Fruit fly (Drosophila melanogaster): ENCODE results near the gene Unc-76.
A peak's percentile ranks its signal among the peaks of the same experiment; 100 is the strongest.

The Unc-76 gene

dm6 chrX:2137587-2138341 is 57.4 kb downstream of the Unc-76 start (continued):
- TF ChIP-seq br (optimal IDR thresholded peaks at IDR 0.05) (no peak), CG4282 (GFP tag; optimal IDR thresholded peaks at IDR 0.05) (peak; percentile 91), kay (GFP tag; optimal IDR thresholded peaks at IDR 0.05) (peak; percentile 94), tgo (GFP tag; IDR thresholded peaks at IDR 0.05) (peak; percentile 99), vnd (GFP tag; IDR thresholded peaks at IDR 0.05; ENCODE audit: partially characterized antibody) (peak; percentile 80), Hand (GFP tag; optimal IDR thresholded peaks at IDR 0.05) (peak; percentile 100), CG6683 (GFP tag; optimal IDR thresholded peaks at IDR 0.05) (peak; percentile 99), HLH4C (GFP tag; IDR thresholded peaks at IDR 0.05; ENCODE audit: partially characterized antibody) (peak; percentile 69; the same call in 2 of the 3 replicates), CG10209 (GFP tag; optimal IDR thresholded peaks at IDR 0.05) (peak; percentile 99), Dp (GFP tag; optimal IDR thresholded peaks at IDR 0.05) (peak; percentile 8), CG4820 (GFP tag; optimal IDR thresholded peaks at IDR 0.05) (peak; percentile 98), bcd (GFP tag; optimal IDR thresholded peaks at IDR 0.05) (peak; percentile 99), CG11456 (GFP tag; IDR thresholded peaks at IDR 0.05) (peak; percentile 98), pho (GFP tag; optimal IDR thresholded peaks at IDR 0.05) (peak; percentile 96), CG4424 (GFP tag; optimal IDR thresholded peaks at IDR 0.05) (peak; percentile 99), sr (GFP tag; IDR thresholded peaks at IDR 0.05) (peak; percentile 81; the same call in 2 of the 3 replicates), ERR (GFP tag; optimal IDR thresholded peaks at IDR 0.05) (peak; percentile 94), dmrt11E (tag; optimal IDR thresholded peaks at IDR 0.05) (peak; percentile 100), CG11398 (GFP tag; optimal IDR thresholded peaks at IDR 0.05) (peak; percentile 67), mam (GFP tag; optimal IDR thresholded peaks at IDR 0.05) (peak; percentile 94), Vsx1 (GFP tag; optimal IDR thresholded peaks at IDR 0.05) (peak; percentile 97), z (GFP tag; IDR thresholded peaks at IDR 0.05) (peak; percentile 79), sc (optimal IDR thresholded peaks at IDR 0.05) (no peak), sc (GFP tag; optimal IDR thresholded peaks at IDR 0.05) (peak; percentile 98), HmgD (GFP tag; optimal IDR thresholded peaks at IDR 0.05) (peak; percentile 42), Ada2b (GFP tag; IDR thresholded peaks at IDR 0.05) (peak; percentile 99), zfh2 (GFP tag; optimal IDR thresholded peaks at IDR 0.05) (peak; percentile 94), fd102C (GFP tag; optimal IDR thresholded peaks at IDR 0.05) (peak; percentile 97), CG13775 (GFP tag; optimal IDR thresholded peaks at IDR 0.05) (peak; percentile 98), Sin3A (optimal IDR thresholded peaks at IDR 0.05) (no peak), sob (GFP tag; IDR thresholded peaks at IDR 0.05) (peak; percentile 99), nerfin-1 (tag; optimal IDR thresholded peaks at IDR 0.05) (peak; percentile 99), CG7839 (tag; optimal IDR thresholded peaks at IDR 0.05) (peak; percentile 99), yki (optimal IDR thresholded peaks at IDR 0.05) (no peak), Mad (GFP tag; optimal IDR thresholded peaks at IDR 0.05) (peak; percentile 95), CG17568 (GFP tag; optimal IDR thresholded peaks at IDR 0.05) (peak; percentile 99), CG12769 (tag; optimal IDR thresholded peaks at IDR 0.05) (peak; percentile 93), CG15514 (GFP tag; optimal IDR thresholded peaks at IDR 0.05) (peak; percentile 95), cad (GFP tag; optimal IDR thresholded peaks at IDR 0.05) (no peak), Hr39 (optimal IDR thresholded peaks at IDR 0.05) (no peak), Asciz (GFP tag; optimal IDR thresholded peaks at IDR 0.05) (peak; percentile 99), CG9215 (GFP tag; IDR thresholded peaks at IDR 0.05) (peak; percentile 98), CG2202 (tag; optimal IDR thresholded peaks at IDR 0.05) (peak; percentile 99), Mes4 (GFP tag; optimal IDR thresholded peaks at IDR 0.05) (peak; percentile 87), CG3065 (GFP tag; optimal IDR thresholded peaks at IDR 0.05) (peak; percentile 97), Nf-YC (tag; optimal IDR thresholded peaks at IDR 0.05) (peak; percentile 92), Lhr (GFP tag; optimal IDR thresholded peaks at IDR 0.05) (peak; percentile 96), tx (GFP tag; optimal IDR thresholded peaks at IDR 0.05) (peak; percentile 90), CG1792 (GFP tag; optimal IDR thresholded peaks at IDR 0.05) (peak; percentile 75), onecut (GFP tag; IDR thresholded peaks at IDR 0.05) (peak; percentile 95), en (GFP tag; optimal IDR thresholded peaks at IDR 0.05) (peak; percentile 91)
